Worm (Caenorhabditis elegans) whole organism, young adult: Measurements from ENCODE around the gene frm-3.

ENCODE experiments used
- B0019.2 ChIP-seq: fragments of 200-800 bp; sonication (Bioruptor generic); conservative IDR thresholded peaks from 2 replicates; pipeline ENCODE4 v1.3.6; 2022; ENCODE audit warnings: missing genetic modification reagents, missing genetic modification characterization, missing compliant biosample characterization
- B0261.1 ChIP-seq: sonication (generic microtip); optimal IDR thresholded peaks from 2 replicates; lab custom pipeline; 2016; ENCODE audit warnings: mild to moderate bottlenecking, missing genetic modification characterization, moderate library complexity, missing compliant biosample characterization
- F37B4.10 ChIP-seq: fragments of 200-800 bp; sonication (Bioruptor generic); IDR thresholded peaks from 2 replicates; pipeline ENCODE4 v1.3.6; 2022; ENCODE audit warnings: missing genetic modification characterization, missing compliant biosample characterization
- F39B2.1 ChIP-seq: fragments of 200-800 bp; sonication (Bioruptor generic); IDR thresholded peaks from 2 replicates; pipeline ENCODE4 v1.3.6; 2022; ENCODE audit warnings: missing genetic modification reagents, missing genetic modification characterization, missing compliant biosample characterization
- K11D2.4 ChIP-seq: fragments of 200-800 bp; sonication (Bioruptor generic); IDR thresholded peaks from 2 replicates; pipeline ENCODE4 v1.3.6; 2022; ENCODE audit warnings: missing genetic modification reagents, missing genetic modification characterization, missing compliant biosample characterization
- T07F8.4 ChIP-seq: sonication (generic microtip); optimal IDR thresholded peaks from 2 replicates; lab custom pipeline; 2016; ENCODE audit warnings: mild to moderate bottlenecking, missing genetic modification characterization, moderate library complexity, missing compliant biosample characterization
- T26A5.8 ChIP-seq: sonication (generic microtip); optimal IDR thresholded peaks from 2 replicates; lab custom pipeline; 2016; ENCODE audit warnings: missing genetic modification characterization, missing compliant biosample characterization
- Y67H2A.10 ChIP-seq: fragments of 200-800 bp; sonication (Bioruptor generic); conservative IDR thresholded peaks from 2 replicates; pipeline ENCODE4 v1.3.6; 2022; ENCODE audit warnings: missing genetic modification reagents, missing genetic modification characterization, missing compliant biosample characterization
- akir-1 ChIP-seq: fragments of 200-800 bp; sonication (Bioruptor generic); optimal IDR thresholded peaks from 2 replicates; lab custom pipeline; 2018; ENCODE audit warnings: mild to moderate bottlenecking, missing genetic modification characterization, moderate library complexity, missing compliant biosample characterization
- aptf-3 ChIP-seq: fragments of 200-800 bp; sonication (Bioruptor generic); IDR thresholded peaks from 2 replicates; pipeline ENCODE4 v1.3.6; 2022; ENCODE audit warnings: missing genetic modification characterization, missing compliant biosample characterization
- atf-7 ChIP-seq: sonication (generic microtip); optimal IDR thresholded peaks from 2 replicates; lab custom pipeline; 2017; ENCODE audit warnings: mild to moderate bottlenecking, missing genetic modification characterization, missing compliant biosample characterization
- athp-1 ChIP-seq: sonication (generic microtip); optimal IDR thresholded peaks from 2 replicates; lab custom pipeline; 2017; ENCODE audit warnings: mild to moderate bottlenecking, missing genetic modification characterization, missing compliant biosample characterization
- attf-3 ChIP-seq: fragments of 200-800 bp; sonication (Bioruptor generic); conservative IDR thresholded peaks from 2 replicates; pipeline ENCODE4 v1.3.6; 2022; ENCODE audit warnings: missing genetic modification reagents, missing genetic modification characterization, missing compliant biosample characterization
- attf-5 ChIP-seq: fragments of 200-800 bp; sonication (Bioruptor generic); optimal IDR thresholded peaks from 2 replicates; lab custom pipeline; 2018; ENCODE audit warnings: mild to moderate bottlenecking, missing genetic modification characterization, missing compliant biosample characterization
- ceh-100 ChIP-seq: fragments of 200-800 bp; sonication (Bioruptor generic); IDR thresholded peaks from 2 replicates; pipeline ENCODE4 v1.3.6; 2022; ENCODE audit warnings: missing genetic modification reagents, missing genetic modification characterization, missing compliant biosample characterization
- ceh-40 ChIP-seq: fragments of 200-800 bp; sonication (Bioruptor generic); IDR thresholded peaks from 2 replicates; pipeline ENCODE4 v1.3.6; 2022; ENCODE audit warnings: missing genetic modification characterization, missing compliant biosample characterization
- ceh-79 ChIP-seq: sonication (generic microtip); optimal IDR thresholded peaks from 2 replicates; lab custom pipeline; 2017; ENCODE audit warnings: mild to moderate bottlenecking, missing genetic modification characterization, missing compliant biosample characterization
- dox-1 ChIP-seq: fragments of 200-800 bp; sonication (Bioruptor generic); IDR thresholded peaks from 2 replicates; pipeline ENCODE4 v1.3.6; 2022; ENCODE audit warnings: missing genetic modification reagents, missing genetic modification characterization, missing compliant biosample characterization
- dpl-1 ChIP-seq: fragments of 150-350 bp; optimal IDR thresholded peaks from 2 replicates; lab custom pipeline; 2014; ENCODE audit warnings: missing biosample characterization, missing genetic modification reagents, missing genetic modification characterization
- egrh-3 ChIP-seq: fragments of 200-800 bp; sonication (Bioruptor generic); IDR thresholded peaks from 2 replicates; pipeline ENCODE4 v1.3.6; 2022; ENCODE audit warnings: missing genetic modification reagents, missing genetic modification characterization, missing compliant biosample characterization
- gei-17 ChIP-seq: fragments of 200-800 bp; sonication (Bioruptor generic); optimal IDR thresholded peaks from 2 replicates; lab custom pipeline; 2018; ENCODE audit warnings: mild to moderate bottlenecking, missing genetic modification characterization, missing compliant biosample characterization
- hlh-26 ChIP-seq: fragments of 200-800 bp; sonication (Bioruptor generic); conservative IDR thresholded peaks from 2 replicates; pipeline ENCODE4 v1.3.6; 2022; ENCODE audit warnings: missing genetic modification reagents, missing genetic modification characterization, missing compliant biosample characterization
- hmg-1.2 ChIP-seq: fragments of 200-800 bp; sonication (Bioruptor generic); IDR thresholded peaks from 2 replicates; pipeline ENCODE4 v1.3.6; 2022; ENCODE audit warnings: missing genetic modification reagents, missing genetic modification characterization, missing compliant biosample characterization
- hmg-20 ChIP-seq: fragments of 200-800 bp; sonication (Bioruptor generic); IDR thresholded peaks from 2 replicates; pipeline ENCODE4 v1.3.6; 2022; ENCODE audit warnings: missing genetic modification reagents, missing genetic modification characterization, missing compliant biosample characterization
- let-526 ChIP-seq: fragments of 200-800 bp; sonication (Bioruptor generic); IDR thresholded peaks from 2 replicates; pipeline ENCODE4 v1.3.6; 2022; ENCODE audit warnings: missing genetic modification reagents, missing genetic modification characterization, missing compliant biosample characterization
- let-607 ChIP-seq, 2 experiments: fragments of 200-800 bp in 1 of 2; sonication (Bioruptor generic) in 1 of 2; sonication (generic microtip) in 1 of 2; optimal IDR thresholded peaks; 2 replicates each; lab custom pipeline; 2016 to 2018; ENCODE audit warnings: mild to moderate bottlenecking in 2 of 2, missing compliant biosample characterization in 2 of 2, missing genetic modification characterization in 2 of 2, moderate library complexity in 2 of 2, missing genotype in 1 of 2
- lin-26 ChIP-seq: fragments of 200-800 bp; sonication (Bioruptor generic); IDR thresholded peaks from 2 replicates; pipeline ENCODE4 v1.3.6; 2022; ENCODE audit warnings: missing genetic modification reagents, missing genetic modification characterization, missing compliant biosample characterization
- lsy-27 ChIP-seq: sonication (generic microtip); optimal IDR thresholded peaks from 2 replicates; lab custom pipeline; 2017; ENCODE audit warnings: missing genetic modification characterization, mild to moderate bottlenecking, missing compliant biosample characterization, antibody characterized with exemption, missing genotype, borderline replicate concordance; ENCODE audit not compliant: insufficient read depth
- madf-3 ChIP-seq: fragments of 200-800 bp; sonication (Bioruptor generic); IDR thresholded peaks from 2 replicates; pipeline ENCODE4 v1.3.6; 2022; ENCODE audit warnings: missing genetic modification reagents, missing genetic modification characterization, missing compliant biosample characterization
- madf-8 ChIP-seq: fragments of 200-800 bp; sonication (Bioruptor generic); conservative IDR thresholded peaks from 2 replicates; pipeline ENCODE4 v1.3.6; 2022; ENCODE audit warnings: missing genetic modification reagents, missing genetic modification characterization, missing compliant biosample characterization
- nfya-1 ChIP-seq: sonication (generic microtip); optimal IDR thresholded peaks from 2 replicates; lab custom pipeline; 2017; ENCODE audit warnings: antibody characterized with exemption, missing compliant biosample characterization, missing genetic modification characterization, borderline replicate concordance; ENCODE audit not compliant: insufficient read depth
- nhr-120 ChIP-seq: fragments of 200-800 bp; sonication (Bioruptor generic); IDR thresholded peaks from 2 replicates; pipeline ENCODE4 v1.3.6; 2022; ENCODE audit warnings: missing genetic modification characterization, missing compliant biosample characterization
- nhr-80 ChIP-seq: sonication (generic microtip); optimal IDR thresholded peaks from 2 replicates; lab custom pipeline; 2016; ENCODE audit warnings: missing genetic modification characterization, missing compliant biosample characterization
- pbrm-1 ChIP-seq: fragments of 200-800 bp; sonication (Bioruptor generic); IDR thresholded peaks from 2 replicates; pipeline ENCODE4 v1.3.6; 2022; ENCODE audit warnings: missing genetic modification reagents, missing genetic modification characterization, missing compliant biosample characterization
- snpc-1.3 ChIP-seq: sonication (generic microtip); optimal IDR thresholded peaks from 2 replicates; lab custom pipeline; 2017; ENCODE audit warnings: missing genetic modification characterization, mild to moderate bottlenecking, missing compliant biosample characterization, antibody characterized with exemption, moderate library complexity, missing genotype, missing genetic modification reagents; ENCODE audit not compliant: insufficient read depth
- snpc-3.4 ChIP-seq: sonication (generic microtip); optimal IDR thresholded peaks from 2 replicates; lab custom pipeline; 2017; ENCODE audit warnings: missing genetic modification characterization, mild to moderate bottlenecking, missing compliant biosample characterization, antibody characterized with exemption, moderate library complexity, missing genotype, missing genetic modification reagents
- tbp1 ChIP-seq: fragments of 200-800 bp; sonication (Bioruptor generic); optimal IDR thresholded peaks from 2 replicates; lab custom pipeline; 2018; ENCODE audit warnings: mild to moderate bottlenecking, missing genetic modification characterization, missing compliant biosample characterization
- tbx-9 ChIP-seq: sonication (generic microtip); optimal IDR thresholded peaks from 2 replicates; lab custom pipeline; 2016; ENCODE audit warnings: borderline replicate concordance, missing genetic modification characterization, inconsistent platforms, missing compliant biosample characterization
- tlf-1 ChIP-seq: fragments of 200-800 bp; sonication (Bioruptor generic); optimal IDR thresholded peaks from 2 replicates; lab custom pipeline; 2018; ENCODE audit warnings: mild to moderate bottlenecking, missing genetic modification characterization, missing compliant biosample characterization
- unc-130 ChIP-seq: sonication (generic microtip); optimal IDR thresholded peaks from 2 replicates; lab custom pipeline; 2016; ENCODE audit warnings: missing genetic modification reagents, missing genetic modification characterization, missing compliant biosample characterization
- ztf-25 ChIP-seq: fragments of 200-800 bp; sonication (Bioruptor generic); IDR thresholded peaks from 2 replicates; pipeline ENCODE4 v1.3.6; 2022; ENCODE audit warnings: missing genetic modification reagents, missing genetic modification characterization, missing compliant biosample characterization
- ztf-26 ChIP-seq: sonication (generic microtip); optimal IDR thresholded peaks from 2 replicates; lab custom pipeline; 2017; ENCODE audit warnings: missing genetic modification characterization, missing compliant biosample characterization
- ztf-3 ChIP-seq: fragments of 200-800 bp; sonication (Bioruptor generic); optimal IDR thresholded peaks from 2 replicates; lab custom pipeline; 2018; ENCODE audit warnings: mild to moderate bottlenecking, missing genetic modification characterization, missing compliant biosample characterization

frm-3 gene

ce11 chrX:11621997-11622396 lies 49.7 kb downstream of the frm-3 start, which contains the start of gene sto-3:
Gene sto-3 (minus strand): TSS chrX:11622097.
- TF ChIP-seq T26A5.8 (tag; lab: Kevin White, UChicago) = no peak
- TF ChIP-seq F39B2.1 (GFP tag; lab: Robert Waterston, UW) = no peak
- TF ChIP-seq tbp1 (GFP tag; lab: Kevin White, UChicago) = no peak
- TF ChIP-seq lin-26 (GFP tag; lab: Robert Waterston, UW) = no peak
- TF ChIP-seq ztf-25 = no peak
- no peak for TF ChIP-seq madf-8 (GFP tag; lab: Robert Waterston, UW)
- no peak for TF ChIP-seq B0261.1 (tag; lab: Kevin White, UChicago)
- TF ChIP-seq nhr-120 (GFP tag; lab: Robert Waterston, UW) = no peak
- no peak for TF ChIP-seq dpl-1 (GFP tag; lab: Kevin White, UChicago)
- no peak for TF ChIP-seq ceh-100 (GFP tag; lab: Robert Waterston, UW)
- TF ChIP-seq hlh-26 = no peak
- TF ChIP-seq dox-1 (GFP tag; lab: Robert Waterston, UW) = no peak
- no peak for TF ChIP-seq T07F8.4 (tag; lab: Kevin White, UChicago)
- TF ChIP-seq snpc-3.4 (tag; lab: Kevin White, UChicago) = no peak
- no peak for TF ChIP-seq tlf-1 (GFP tag; lab: Kevin White, UChicago)

- TF ChIP-seq aptf-3 (no peak), hmg-20 (GFP tag; lab: Robert Waterston, UW) (no peak)
- TF ChIP-seq, all 124 proteins: peak for 0
These were observed 51.1 kb downstream of the frm-3 start for ce11 chrX:11623442-11623841.

- TF ChIP-seq madf-3 (no peak), ceh-40 (no peak), Y67H2A.10 (GFP tag; lab: Robert Waterston, UW) (no peak), B0019.2 (GFP tag; lab: Robert Waterston, UW) (no peak), T07F8.4 (tag; lab: Kevin White, UChicago) (no peak), attf-3 (GFP tag; lab: Robert Waterston, UW) (no peak), dpl-1 (GFP tag; lab: Kevin White, UChicago) (no peak), nhr-80 (tag; lab: Kevin White, UChicago) (no peak), B0261.1 (tag; lab: Kevin White, UChicago) (no peak), K11D2.4 (GFP tag; lab: Robert Waterston, UW) (no peak), attf-5 (GFP tag; lab: Kevin White, UChicago) (no peak), hmg-1.2 (no peak), ztf-26 (no peak), ztf-3 (GFP tag; lab: Kevin White, UChicago) (no peak), unc-130 (GFP tag; lab: Kevin White, UChicago) (no peak), gei-17 (GFP tag; lab: Kevin White, UChicago) (no peak), tbx-9 (tag; lab: Kevin White, UChicago) (no peak), let-526 (GFP tag; lab: Robert Waterston, UW) (no peak)
These were observed 52.3 kb downstream of the frm-3 start for ce11 chrX:11624621-11625020.

ce11 chrX:11627013-11627412 lies 54.7 kb downstream of the frm-3 start, which contains the start of gene twk-44:
Gene twk-44 (minus strand): TSS chrX:11627113.
- TF ChIP-seq ceh-79 (tag; lab: Kevin White, UChicago) = no peak
- no peak for TF ChIP-seq akir-1 (GFP tag; lab: Kevin White, UChicago)
- no peak for TF ChIP-seq lin-26 (GFP tag; lab: Robert Waterston, UW)
- TF ChIP-seq athp-1 (tag; lab: Kevin White, UChicago) = no peak
- TF ChIP-seq snpc-1.3 (tag; lab: Kevin White, UChicago) = no peak
- TF ChIP-seq atf-7 (tag; lab: Kevin White, UChicago) = no peak
- no peak for TF ChIP-seq pbrm-1 (GFP tag; lab: Robert Waterston, UW)
- no peak for TF ChIP-seq tlf-1 (GFP tag; lab: Kevin White, UChicago)
- TF ChIP-seq let-607 (tag; optimal IDR thresholded peaks at IDR 0.05; lab: Kevin White, UChicago) = no peak
- TF ChIP-seq F37B4.10 (GFP tag; lab: Robert Waterston, UW) = no peak
- TF ChIP-seq nfya-1 (tag; lab: Kevin White, UChicago) = no peak
- TF ChIP-seq lsy-27 = no peak
- no peak for TF ChIP-seq gei-17 (GFP tag; lab: Kevin White, UChicago)
- no peak for TF ChIP-seq dox-1 (GFP tag; lab: Robert Waterston, UW)
- no peak for TF ChIP-seq ztf-26
- no peak for TF ChIP-seq egrh-3 (GFP tag; lab: Robert Waterston, UW)
